Worm (Caenorhabditis elegans) whole organism, L4 larva: ENCODE data around the gene Y57A10C.8.

Experiments used
- D1046.2 ChIP-seq: fragments of 200-800 bp; sonication (Bioruptor generic); IDR thresholded peaks from 2 replicates; pipeline ENCODE4 v1.3.6; 2022; ENCODE audit warnings: missing genetic modification characterization, missing compliant biosample characterization
- F44E2.7 ChIP-seq: fragments of 200-800 bp; sonication (Bioruptor generic); IDR thresholded peaks from 2 replicates; pipeline ENCODE4 v2.1.2; 2022; ENCODE audit warnings: missing genetic modification characterization, missing compliant biosample characterization
- F49E8.2 ChIP-seq: sonication (generic microtip); optimal IDR thresholded peaks from 2 replicates; lab custom pipeline; 2016; ENCODE audit warnings: missing compliant biosample characterization, mild to moderate bottlenecking, missing genetic modification characterization, borderline replicate concordance
- R02D3.7 ChIP-seq: fragments of 150-350 bp; sonication (generic microtip); optimal IDR thresholded peaks from 3 replicates; lab custom pipeline; 2014; ENCODE audit warnings: missing biosample characterization, missing genetic modification characterization
- T26A8.4 ChIP-seq: fragments of 200-800 bp; sonication (Bioruptor generic); IDR thresholded peaks from 2 replicates; pipeline ENCODE4 v1.3.6; 2022; ENCODE audit warnings: missing genetic modification characterization, missing compliant biosample characterization
- Y105C5A.15 ChIP-seq: fragments of 200-800 bp; sonication (Bioruptor generic); IDR thresholded peaks from 2 replicates; pipeline ENCODE4 v1.3.6; 2022; ENCODE audit warnings: missing genetic modification characterization, missing compliant biosample characterization
- Y48G9A.11 ChIP-seq: fragments of 200-800 bp; sonication (Bioruptor generic); IDR thresholded peaks from 2 replicates; pipeline ENCODE4 v1.3.6; 2022; ENCODE audit warnings: missing genetic modification reagents, missing genetic modification characterization, missing compliant biosample characterization
- Y5F2A.4 ChIP-seq: fragments of 200-800 bp; sonication (Bioruptor generic); optimal IDR thresholded peaks from 2 replicates; lab custom pipeline; 2018; ENCODE audit warnings: mild to moderate bottlenecking, missing genetic modification characterization, missing compliant biosample characterization
- Y75B8A.6 ChIP-seq: fragments of 200-800 bp; sonication (Bioruptor generic); IDR thresholded peaks from 2 replicates; pipeline ENCODE4 v1.3.6; 2022; ENCODE audit warnings: missing genetic modification reagents, missing genetic modification characterization, missing compliant biosample characterization
- ZK337.2 ChIP-seq: fragments of 200-800 bp; sonication (Bioruptor generic); IDR thresholded peaks from 2 replicates; pipeline ENCODE4 v1.3.6; 2022; ENCODE audit warnings: missing genetic modification reagents, missing genetic modification characterization, missing compliant biosample characterization
- ZK546.5 ChIP-seq, 2 experiments: sonication (generic microtip); optimal IDR thresholded peaks; 2 replicates each; lab custom pipeline; 2017; ENCODE audit warnings: missing biosample characterization in 2 of 2, missing genetic modification characterization in 2 of 2
- aha-1 ChIP-seq: fragments of 150-350 bp; peaks from one replicate; lab custom pipeline; 2014; ENCODE audit warnings: missing biosample characterization, missing genetic modification characterization
- aly-2 ChIP-seq: sonication (generic microtip); optimal IDR thresholded peaks from 2 replicates; lab custom pipeline; 2018; ENCODE audit warnings: missing biosample characterization, missing genetic modification characterization
- ceh-32 ChIP-seq: sonication (generic microtip); optimal IDR thresholded peaks from 2 replicates; lab custom pipeline; 2016; ENCODE audit warnings: mild to moderate bottlenecking, missing genetic modification characterization, missing compliant biosample characterization; ENCODE audit not compliant: poor library complexity
- ceh-44 ChIP-seq: fragments of 200-800 bp; sonication (Bioruptor generic); IDR thresholded peaks from 2 replicates; pipeline ENCODE4 v1.3.6; 2022; ENCODE audit warnings: missing genetic modification reagents, missing genetic modification characterization, missing compliant biosample characterization
- ceh-82 ChIP-seq: sonication (generic microtip); optimal IDR thresholded peaks from 2 replicates; lab custom pipeline; 2017; ENCODE audit warnings: missing biosample characterization, missing genetic modification characterization
- ces-1 ChIP-seq: fragments of 150-350 bp; sonication (generic microtip); optimal IDR thresholded peaks from 4 replicates; lab custom pipeline; 2014; ENCODE audit warnings: missing biosample characterization, missing genetic modification reagents, missing genetic modification characterization
- cey-2 ChIP-seq: sonication (generic microtip); optimal IDR thresholded peaks from 3 replicates; lab custom pipeline; 2017; ENCODE audit warnings: missing genetic modification characterization, mild to moderate bottlenecking, missing compliant biosample characterization, antibody characterized with exemption, borderline replicate concordance; ENCODE audit not compliant: insufficient read depth
- daf-19 ChIP-seq: fragments of 200-800 bp; sonication (Bioruptor generic); conservative IDR thresholded peaks from 2 replicates; pipeline ENCODE4 v1.3.6; 2022; ENCODE audit warnings: missing genetic modification characterization, missing compliant biosample characterization
- daf-8 ChIP-seq: fragments of 200-800 bp; sonication (Bioruptor generic); IDR thresholded peaks from 2 replicates; pipeline ENCODE4 v1.3.6; 2022; ENCODE audit warnings: missing genetic modification characterization, missing compliant biosample characterization
- dmd-6 ChIP-seq: fragments of 200-800 bp; sonication (Bioruptor generic); IDR thresholded peaks from 2 replicates; pipeline ENCODE4 v1.3.6; 2022; ENCODE audit warnings: missing genetic modification reagents, missing genetic modification characterization, missing compliant biosample characterization
- dve-1 ChIP-seq: sonication (generic microtip); optimal IDR thresholded peaks from 2 replicates; lab custom pipeline; 2017; ENCODE audit warnings: antibody characterized with exemption, mild to moderate bottlenecking, missing genetic modification characterization, missing compliant biosample characterization; ENCODE audit not compliant: insufficient read depth
- egl-27 ChIP-seq: sonication (generic microtip); optimal IDR thresholded peaks from 3 replicates; lab custom pipeline; 2017; ENCODE audit warnings: missing biosample characterization, missing genetic modification reagents, missing genetic modification characterization
- hif-1 ChIP-seq, 2 experiments: sonication (generic microtip); optimal IDR thresholded peaks; 2 replicates each; lab custom pipeline; 2016 to 2017; ENCODE audit warnings: missing compliant biosample characterization in 2 of 2, missing genetic modification characterization in 2 of 2, missing genetic modification reagents in 2 of 2, missing genotype in 2 of 2, mild to moderate bottlenecking in 1 of 2
- lin-13 ChIP-seq: fragments of 150-350 bp; optimal IDR thresholded peaks from 2 replicates; lab custom pipeline; 2014; ENCODE audit warnings: missing biosample characterization, missing genetic modification reagents, missing genetic modification characterization
- lin-15B ChIP-seq: fragments of 150-350 bp; sonication (generic microtip); optimal IDR thresholded peaks from 3 replicates; lab custom pipeline; 2014; ENCODE audit warnings: missing biosample characterization, missing genetic modification characterization
- lin-38 ChIP-seq: fragments of 200-800 bp; sonication (Bioruptor generic); IDR thresholded peaks from 2 replicates; pipeline ENCODE4 v1.3.6; 2022; ENCODE audit warnings: missing genetic modification reagents, missing genetic modification characterization, missing compliant biosample characterization
- lir-3 ChIP-seq: sonication (generic microtip); optimal IDR thresholded peaks from 2 replicates; lab custom pipeline; 2016; ENCODE audit warnings: mild to moderate bottlenecking, missing genetic modification characterization, missing compliant biosample characterization
- madf-9 ChIP-seq: fragments of 200-800 bp; sonication (Bioruptor generic); conservative IDR thresholded peaks from 2 replicates; pipeline ENCODE4 v1.3.6; 2022; ENCODE audit warnings: missing genetic modification reagents, missing genetic modification characterization, missing compliant biosample characterization
- mdl-1 ChIP-seq, 2 experiments: fragments of 150-350 bp in 1 of 2; sonication (generic microtip) in 1 of 2; optimal IDR thresholded peaks; 2 replicates each; lab custom pipeline; 2014 to 2017; ENCODE audit warnings: missing biosample characterization in 2 of 2, missing genetic modification characterization in 2 of 2
- mdt-29 ChIP-seq: fragments of 200-800 bp; sonication (Bioruptor generic); IDR thresholded peaks from 2 replicates; pipeline ENCODE4 v1.3.6; 2022; ENCODE audit warnings: missing genetic modification reagents, missing genetic modification characterization, missing compliant biosample characterization
- mes-2 ChIP-seq: sonication (generic microtip); optimal IDR thresholded peaks from 2 replicates; lab custom pipeline; 2016; ENCODE audit warnings: missing genotype, mild to moderate bottlenecking, missing genetic modification characterization, missing compliant biosample characterization; ENCODE audit not compliant: poor library complexity, severe bottlenecking
- nhr-41 ChIP-seq: fragments of 200-800 bp; sonication (Bioruptor generic); IDR thresholded peaks from 2 replicates; pipeline ENCODE4 v1.3.6; 2022; ENCODE audit warnings: missing genetic modification reagents, missing genetic modification characterization, missing compliant biosample characterization
- nhr-48 ChIP-seq: sonication (generic microtip); optimal IDR thresholded peaks from 2 replicates; lab custom pipeline; 2016; ENCODE audit warnings: mild to moderate bottlenecking, missing genetic modification characterization, missing compliant biosample characterization
- nhr-76 ChIP-seq: fragments of 150-350 bp; optimal IDR thresholded peaks from 2 replicates; lab custom pipeline; 2014; ENCODE audit warnings: missing biosample characterization, missing genetic modification characterization
- nhr-77 ChIP-seq: fragments of 150-350 bp; optimal IDR thresholded peaks from 2 replicates; lab custom pipeline; 2014; ENCODE audit warnings: missing biosample characterization, missing genetic modification characterization
- pha-4 ChIP-seq, 2 experiments: fragments of 150-350 bp in 1 of 2; fragments of 200-800 bp in 1 of 2; sonication (Bioruptor generic) in 1 of 2; IDR thresholded peaks in 1 of 2; optimal IDR thresholded peaks in 1 of 2; 2 replicates each; pipeline versions ENCODE4 v1.3.6 to Lab custom; 2014 to 2022; ENCODE audit warnings: missing genetic modification characterization in 2 of 2, missing genetic modification reagents in 2 of 2, missing biosample characterization in 1 of 2, missing compliant biosample characterization in 1 of 2
- php-3 ChIP-seq: fragments of 200-800 bp; sonication (Bioruptor generic); IDR thresholded peaks from 2 replicates; pipeline ENCODE4 v1.3.6; 2022; ENCODE audit warnings: missing genetic modification reagents, missing genetic modification characterization, missing compliant biosample characterization
- rbr-2 ChIP-seq: sonication (generic microtip); optimal IDR thresholded peaks from 2 replicates; lab custom pipeline; 2016; ENCODE audit warnings: missing genotype, missing genetic modification characterization, missing compliant biosample characterization
- sdz-12 ChIP-seq: fragments of 200-800 bp; sonication (Bioruptor generic); optimal IDR thresholded peaks from 2 replicates; lab custom pipeline; 2018; ENCODE audit warnings: mild to moderate bottlenecking, missing genetic modification characterization, missing compliant biosample characterization
- set-16 ChIP-seq: fragments of 200-800 bp; sonication (Bioruptor generic); IDR thresholded peaks from 2 replicates; pipeline ENCODE4 v1.3.6; 2022; ENCODE audit warnings: missing genetic modification reagents, missing genetic modification characterization, missing compliant biosample characterization
- spr-1 ChIP-seq: sonication (generic microtip); optimal IDR thresholded peaks from 2 replicates; lab custom pipeline; 2016; ENCODE audit warnings: mild to moderate bottlenecking, missing genetic modification characterization, missing compliant biosample characterization
- spr-3 ChIP-seq: fragments of 200-800 bp; sonication (Bioruptor generic); optimal IDR thresholded peaks from 2 replicates; lab custom pipeline; 2018; ENCODE audit warnings: mild to moderate bottlenecking, missing genetic modification characterization, missing compliant biosample characterization
- tag-97 ChIP-seq: fragments of 200-800 bp; sonication (Bioruptor generic); IDR thresholded peaks from 2 replicates; pipeline ENCODE4 v1.3.6; 2022; ENCODE audit warnings: missing genetic modification characterization, missing compliant biosample characterization
- tra-1 ChIP-seq: fragments of 200-800 bp; sonication (Bioruptor generic); IDR thresholded peaks from 2 replicates; pipeline ENCODE4 v1.3.6; 2022; ENCODE audit warnings: missing genetic modification reagents, missing genetic modification characterization, missing compliant biosample characterization
- unc-130 ChIP-seq: sonication (generic microtip); optimal IDR thresholded peaks from 2 replicates; lab custom pipeline; 2016; ENCODE audit warnings: missing genetic modification reagents, missing genetic modification characterization, missing compliant biosample characterization
- unc-39 ChIP-seq: sonication (generic microtip); optimal IDR thresholded peaks from 2 replicates; lab custom pipeline; 2017; ENCODE audit warnings: missing biosample characterization, missing genetic modification characterization
- zag-1 ChIP-seq: fragments of 150-350 bp; optimal IDR thresholded peaks from 2 replicates; lab custom pipeline; 2014; ENCODE audit warnings: missing biosample characterization, missing genetic modification characterization
- zip-11 ChIP-seq: fragments of 200-800 bp; sonication (Bioruptor generic); IDR thresholded peaks from 2 replicates; pipeline ENCODE4 v1.3.6; 2022; ENCODE audit warnings: missing genetic modification characterization, missing compliant biosample characterization
- zip-2 ChIP-seq: fragments of 150-350 bp; optimal IDR thresholded peaks from 2 replicates; lab custom pipeline; 2014; ENCODE audit warnings: missing biosample characterization, missing genetic modification characterization
- ztf-11 ChIP-seq: fragments of 150-350 bp; optimal IDR thresholded peaks from 2 replicates; lab custom pipeline; 2014; ENCODE audit warnings: missing biosample characterization, missing genetic modification characterization
- ztf-7 ChIP-seq: fragments of 150-350 bp; optimal IDR thresholded peaks from 2 replicates; lab custom pipeline; 2014; ENCODE audit warnings: missing biosample characterization, missing genetic modification characterization

Y57A10C.8 gene

ce11 chrII:12459422-12459821 lies 29.8 kb upstream of the Y57A10C.8 start, which contains the start of gene tag-281 (continued):
- TF ChIP-seq dve-1 (tag; lab: Kevin White, UChicago), result no peak
- TF ChIP-seq ZK546.5 (tag; optimal IDR thresholded peaks at IDR 0.05; lab: Kevin White, UChicago), result no peak
- TF ChIP-seq unc-39 (tag; lab: Kevin White, UChicago), result no peak
- TF ChIP-seq D1046.2 (GFP tag; lab: Robert Waterston, UW), result no peak
- TF ChIP-seq Y5F2A.4 (GFP tag; lab: Kevin White, UChicago), result no peak
- no peak for TF ChIP-seq aha-1 (tag; lab: Kevin White, UChicago)
- TF ChIP-seq Y48G9A.11, result no peak
- no peak for TF ChIP-seq Y105C5A.15 (GFP tag; lab: Robert Waterston, UW)
- TF ChIP-seq dmd-6 (GFP tag; lab: Robert Waterston, UW), result peak; percentile 51
- no peak for TF ChIP-seq egl-27
- TF ChIP-seq daf-8 (GFP tag; lab: Robert Waterston, UW), result no peak
- TF ChIP-seq aly-2 (tag; lab: Kevin White, UChicago), result no peak
- no peak for TF ChIP-seq zip-2
- peak; percentile 85 for TF ChIP-seq mes-2 (tag; lab: Kevin White, UChicago)
- no peak for TF ChIP-seq cey-2 (tag; lab: Kevin White, UChicago)
- no peak for TF ChIP-seq nhr-77 (tag; lab: Kevin White, UChicago)
- TF ChIP-seq ceh-82 (tag; lab: Kevin White, UChicago), result no peak
- peak; percentile 41; the same call in 1 of the 2 replicates for TF ChIP-seq T26A8.4 (GFP tag; lab: Robert Waterston, UW)
- no peak for TF ChIP-seq nhr-48
- TF ChIP-seq nhr-76 (tag; lab: Kevin White, UChicago), result no peak
- TF ChIP-seq Y75B8A.6 (GFP tag; lab: Robert Waterston, UW), result no peak
- no peak for TF ChIP-seq set-16 (GFP tag; lab: Robert Waterston, UW)
- no peak for TF ChIP-seq pha-4 (GFP tag; IDR thresholded peaks at IDR 0.05; lab: Robert Waterston, UW)
- TF ChIP-seq pha-4 (tag; optimal IDR thresholded peaks at IDR 0.05; lab: Kevin White, UChicago), result no peak
- no peak for TF ChIP-seq F44E2.7 (GFP tag; lab: Robert Waterston, UW)
- no peak for TF ChIP-seq ztf-7 (tag; lab: Kevin White, UChicago)
- no peak for TF ChIP-seq R02D3.7
- TF ChIP-seq spr-3 (GFP tag; lab: Kevin White, UChicago), result no peak
- no peak for TF ChIP-seq mdt-29 (GFP tag; lab: Robert Waterston, UW)
- TF ChIP-seq hif-1 (tag; optimal IDR thresholded peaks at IDR 0.05; lab: Kevin White, UChicago), result peak in 1 of 2 experiments; percentile 59
- TF ChIP-seq ceh-44, result no peak
- no peak for TF ChIP-seq zag-1 (tag; lab: Kevin White, UChicago)
- TF ChIP-seq ces-1, result no peak
- no peak for TF ChIP-seq tag-97
- no peak for TF ChIP-seq daf-19 (GFP tag; lab: Robert Waterston, UW)
- TF ChIP-seq zip-11 (GFP tag; lab: Robert Waterston, UW), result no peak
- no peak for TF ChIP-seq php-3 (GFP tag; lab: Robert Waterston, UW)
- no peak for TF ChIP-seq ceh-32 (tag; lab: Kevin White, UChicago)
- no peak for TF ChIP-seq ztf-11 (tag; lab: Kevin White, UChicago)
- TF ChIP-seq tra-1, result no peak
- peak; percentile 99 for TF ChIP-seq lin-38 (GFP tag; lab: Robert Waterston, UW)
- peak; percentile 43 for TF ChIP-seq lin-15B
- TF ChIP-seq spr-1 (tag; lab: Kevin White, UChicago), result no peak
- TF ChIP-seq unc-130 (GFP tag; lab: Kevin White, UChicago), result no peak
- TF ChIP-seq ZK337.2 (GFP tag; lab: Robert Waterston, UW), result no peak
- no peak for TF ChIP-seq nhr-41 (GFP tag; lab: Robert Waterston, UW)
- TF ChIP-seq mdl-1 (tag; optimal IDR thresholded peaks at IDR 0.05; lab: Kevin White, UChicago), result peak in 1 of 2 experiments; percentile 17
- TF ChIP-seq lir-3, result no peak
- TF ChIP-seq madf-9 (GFP tag; lab: Robert Waterston, UW), result no peak
- TF ChIP-seq F49E8.2, result no peak
- peak; percentile 52 for TF ChIP-seq rbr-2 (tag; lab: Kevin White, UChicago)
- TF ChIP-seq sdz-12, result no peak
- peak; percentile 66 for TF ChIP-seq lin-13 (GFP tag; lab: Kevin White, UChicago)
